Fruit fly (Drosophila melanogaster): ENCODE results near the gene CG42854.

DNA sequence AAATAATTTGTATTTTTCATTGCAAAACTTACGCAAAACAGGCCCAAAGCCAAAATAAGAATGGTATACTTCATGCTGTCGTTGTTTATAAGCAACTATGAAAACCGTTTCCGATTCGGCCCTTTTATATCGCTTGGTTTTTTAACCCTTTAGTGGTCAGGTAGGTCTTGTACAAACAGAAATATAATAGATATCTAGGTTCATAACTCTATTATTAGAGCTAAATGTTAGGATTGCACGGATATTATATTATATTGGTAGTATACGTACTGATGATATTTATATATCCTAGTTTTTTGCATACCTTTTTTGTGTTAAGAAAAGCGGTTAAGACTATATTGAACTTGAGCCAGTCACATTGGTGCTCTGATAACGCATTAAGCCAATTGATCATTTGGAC lies 37.6 kb upstream of the CG42854 start, which contains the start of gene CG8661:
- TF ChIP-seq psq (GFP tag; optimal IDR thresholded peaks at IDR 0.05) (no peak), CG9705 (GFP tag; optimal IDR thresholded peaks at IDR 0.05) (no peak), Jra (GFP tag; optimal IDR thresholded peaks at IDR 0.05) (no peak), CG32264 (GFP tag; optimal IDR thresholded peaks at IDR 0.05) (no peak), Rel (GFP tag; optimal IDR thresholded peaks at IDR 0.05) (no peak), Rel (tag; optimal IDR thresholded peaks at IDR 0.05) (no peak), Vsx2 (GFP tag; optimal IDR thresholded peaks at IDR 0.05; ENCODE audit: partially characterized antibody) (no peak), pan (optimal IDR thresholded peaks at IDR 0.05) (no peak)

All from whole organism, wandering third instar larva.